Worm (Caenorhabditis elegans): ENCODE data around the gene cpsf-3.

ce11 chrIV:13315344-13315743 lies 32.7 kb upstream of the cpsf-3 start, which contains the start of gene fat-1:
- TF ChIP-seq ama-1 (optimal IDR thresholded peaks at IDR 0.05): no peak
- TF ChIP-seq tbx-11 (GFP tag; IDR thresholded peaks at IDR 0.05): no peak
- no peak for TF ChIP-seq hmbx-1 (tag; optimal IDR thresholded peaks at IDR 0.05)
- TF ChIP-seq tra-4 (tag; optimal IDR thresholded peaks at IDR 0.05): no peak
- TF ChIP-seq hnd-1 (tag; optimal IDR thresholded peaks at IDR 0.05): no peak
- no peak for TF ChIP-seq ceh-13 (GFP tag; optimal IDR thresholded peaks at IDR 0.05)
- TF ChIP-seq scrt-1 (GFP tag; IDR thresholded peaks at IDR 0.05): no peak
- no peak for TF ChIP-seq tbx-37 (GFP tag; conservative IDR thresholded peaks at IDR 0.05)
- TF ChIP-seq ceh-36 (tag; optimal IDR thresholded peaks at IDR 0.05): no peak
- TF ChIP-seq F13C5.2 (tag; optimal IDR thresholded peaks at IDR 0.05): no peak
